Fruit fly (Drosophila melanogaster): ENCODE data around the gene Pde1c.

Gene Pde1c

dm6 chr2L:11928464-11928863 is at the start of gene Pde1c:
Gene Pde1c, minus strand, starts transcription at chr2L:11928572.
- TF ChIP-seq foxo (GFP tag; optimal IDR thresholded peaks at IDR 0.05) (no peak), HLH106 (tag; optimal IDR thresholded peaks at IDR 0.05) (no peak)

dm6 chr2L:11977721-11978120 is 49.3 kb upstream of the Pde1c start:
- no peak for TF ChIP-seq brk (GFP tag; optimal IDR thresholded peaks at IDR 0.05)
- TF ChIP-seq woc (GFP tag; optimal IDR thresholded peaks at IDR 0.05), result no peak
- no peak for TF ChIP-seq lola (GFP tag; optimal IDR thresholded peaks at IDR 0.05)
- no peak for TF ChIP-seq GATAd (GFP tag; optimal IDR thresholded peaks at IDR 0.05)
- no peak for TF ChIP-seq Mio (GFP tag; optimal IDR thresholded peaks at IDR 0.05)
- no peak for TF ChIP-seq Hnf4 (GFP tag; optimal IDR thresholded peaks at IDR 0.05)
- TF ChIP-seq usp (GFP tag; optimal IDR thresholded peaks at IDR 0.05), result no peak

- TF ChIP-seq OdsH (GFP tag; optimal IDR thresholded peaks at IDR 0.05), result no peak
- no peak for TF ChIP-seq dsf (GFP tag; optimal IDR thresholded peaks at IDR 0.05; ENCODE audit: borderline replicate concordance)
- no peak for TF ChIP-seq Dif (GFP tag; optimal IDR thresholded peaks at IDR 0.05; ENCODE audit: partially characterized antibody)
- TF ChIP-seq sage (GFP tag; optimal IDR thresholded peaks at IDR 0.05), result no peak
- TF ChIP-seq brk (GFP tag; optimal IDR thresholded peaks at IDR 0.05), result no peak
- TF ChIP-seq woc (GFP tag; optimal IDR thresholded peaks at IDR 0.05), result no peak
- TF ChIP-seq rgr (GFP tag; optimal IDR thresholded peaks at IDR 0.05), result no peak
- TF ChIP-seq Rel (GFP tag; optimal IDR thresholded peaks at IDR 0.05), result no peak
- no peak for TF ChIP-seq Rel (tag; optimal IDR thresholded peaks at IDR 0.05)
- TF ChIP-seq Jra (GFP tag; optimal IDR thresholded peaks at IDR 0.05), result no peak
- TF ChIP-seq GATAd (GFP tag; optimal IDR thresholded peaks at IDR 0.05), result no peak
These were observed 48.6 kb upstream of the Pde1c start for dm6 chr2L:11976955-11977354.

- TF ChIP-seq Abd-B (GFP tag; optimal IDR thresholded peaks at IDR 0.05) (no peak), CrebA (GFP tag; optimal IDR thresholded peaks at IDR 0.05; ENCODE audit: borderline replicate concordance) (no peak), N (GFP tag; optimal IDR thresholded peaks at IDR 0.05) (no peak), Myc (optimal IDR thresholded peaks at IDR 0.05) (no peak), psq (GFP tag; optimal IDR thresholded peaks at IDR 0.05) (no peak), dsf (GFP tag; optimal IDR thresholded peaks at IDR 0.05; ENCODE audit: borderline replicate concordance) (no peak), Vsx2 (GFP tag; optimal IDR thresholded peaks at IDR 0.05; ENCODE audit: partially characterized antibody) (no peak), jim (GFP tag; optimal IDR thresholded peaks at IDR 0.05) (no peak), Rel (GFP tag; optimal IDR thresholded peaks at IDR 0.05) (no peak), Rel (tag; optimal IDR thresholded peaks at IDR 0.05) (no peak), sage (GFP tag; optimal IDR thresholded peaks at IDR 0.05) (no peak), ey (GFP tag; optimal IDR thresholded peaks at IDR 0.05) (no peak), pan (optimal IDR thresholded peaks at IDR 0.05) (no peak)
These were observed 44.9 kb upstream of the Pde1c start for dm6 chr2L:11973145-11973738.

- TF ChIP-seq dmrt93B (GFP tag; optimal IDR thresholded peaks at IDR 0.05) (no peak), HLH106 (tag; optimal IDR thresholded peaks at IDR 0.05) (peak; percentile 24), dsf (GFP tag; optimal IDR thresholded peaks at IDR 0.05; ENCODE audit: borderline replicate concordance) (no peak), Jra (GFP tag; optimal IDR thresholded peaks at IDR 0.05) (peak; percentile 46), CG9705 (GFP tag; optimal IDR thresholded peaks at IDR 0.05) (no peak), OdsH (GFP tag; optimal IDR thresholded peaks at IDR 0.05) (peak; percentile 20), Dif (GFP tag; optimal IDR thresholded peaks at IDR 0.05; ENCODE audit: partially characterized antibody) (peak; percentile 84), tai (GFP tag; optimal IDR thresholded peaks at IDR 0.05) (no peak), woc (GFP tag; optimal IDR thresholded peaks at IDR 0.05) (no peak), Rel (GFP tag; optimal IDR thresholded peaks at IDR 0.05) (no peak), Rel (tag; optimal IDR thresholded peaks at IDR 0.05) (peak; percentile 69), Mio (GFP tag; optimal IDR thresholded peaks at IDR 0.05) (no peak), pan (optimal IDR thresholded peaks at IDR 0.05) (no peak), brk (GFP tag; optimal IDR thresholded peaks at IDR 0.05) (no peak), br (GFP tag; optimal IDR thresholded peaks at IDR 0.05) (peak; percentile 44), Myc (optimal IDR thresholded peaks at IDR 0.05) (no peak), psq (GFP tag; optimal IDR thresholded peaks at IDR 0.05) (peak; percentile 7), GATAd (GFP tag; optimal IDR thresholded peaks at IDR 0.05) (no peak), ey (GFP tag; optimal IDR thresholded peaks at IDR 0.05) (no peak), N (GFP tag; optimal IDR thresholded peaks at IDR 0.05) (no peak), h (GFP tag; optimal IDR thresholded peaks at IDR 0.05) (peak; percentile 75), sage (GFP tag; optimal IDR thresholded peaks at IDR 0.05) (no peak), rgr (GFP tag; optimal IDR thresholded peaks at IDR 0.05) (peak; percentile 50), foxo (GFP tag; optimal IDR thresholded peaks at IDR 0.05) (peak in 1 of 2 experiments; percentile 34), lola (GFP tag; optimal IDR thresholded peaks at IDR 0.05) (no peak), sv (GFP tag; optimal IDR thresholded peaks at IDR 0.05) (no peak), Hr83 (GFP tag; optimal IDR thresholded peaks at IDR 0.05; ENCODE audit: poor library complexity, severe bottlenecking) (peak; percentile 83), fru (GFP tag; optimal IDR thresholded peaks at IDR 0.05) (peak; percentile 51), Hr78 (GFP tag; optimal IDR thresholded peaks at IDR 0.05) (no peak), jim (GFP tag; optimal IDR thresholded peaks at IDR 0.05) (peak; percentile 59), Hnf4 (GFP tag; optimal IDR thresholded peaks at IDR 0.05) (no peak), Abd-B (GFP tag; optimal IDR thresholded peaks at IDR 0.05) (no peak), dl (GFP tag; optimal IDR thresholded peaks at IDR 0.05; ENCODE audit: insufficient read depth in 1 of 2, partially characterized antibody in 2 of 2) (peak; percentile 56 to 82), Vsx2 (GFP tag; optimal IDR thresholded peaks at IDR 0.05; ENCODE audit: partially characterized antibody) (peak; percentile 81), CrebA (GFP tag; optimal IDR thresholded peaks at IDR 0.05; ENCODE audit: borderline replicate concordance) (no peak)
These were observed 42.6 kb upstream of the Pde1c start for dm6 chr2L:11970853-11971397.
